Fruit fly (Drosophila melanogaster) Kc167 (cell line): ENCODE measurements around the gene CG11700.

Experiments used
- h ChIP-seq: fragments of >200 bp; optimal IDR thresholded peaks from 3 replicates; lab custom pipeline; 2018; ENCODE audit warnings: missing external identifiers
- ttk ChIP-seq: sonication (Bioruptor generic); optimal IDR thresholded peaks from 2 replicates; lab custom pipeline; 2017; ENCODE audit warnings: missing external identifiers

DNA sequence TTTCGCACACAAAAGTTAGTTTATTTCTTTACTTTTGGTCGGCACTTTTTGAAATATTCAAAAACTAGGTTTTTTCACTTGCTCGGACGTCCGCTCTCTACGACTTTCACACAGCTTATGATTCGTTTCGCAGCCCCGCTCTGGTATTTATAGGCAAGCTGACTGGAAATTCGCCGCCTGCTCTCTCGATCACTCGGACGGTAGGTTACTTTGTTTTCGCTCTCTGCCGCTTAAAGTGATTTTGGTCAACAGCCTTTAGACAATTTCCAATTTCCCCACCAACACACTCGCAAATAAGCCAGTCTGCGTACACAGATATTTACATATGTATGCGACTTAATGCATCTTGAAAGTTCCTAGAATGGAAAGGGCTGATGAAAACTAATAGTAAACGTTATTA, at the start of gene CG11700:
- no peak for TF ChIP-seq ttk (lab: Kevin White, UChicago)
- no peak for TF ChIP-seq h (lab: Kevin White, UChicago)
